Worm (Caenorhabditis elegans) whole organism, young adult: Measurements from ENCODE around the gene ZK945.4.

Source experiments
- T26A5.8 ChIP-seq: sonication (generic microtip); optimal IDR thresholded peaks from 2 replicates; lab custom pipeline; 2016; ENCODE audit warnings: missing genetic modification characterization, missing compliant biosample characterization
- Y53F4B.3 ChIP-seq: fragments of 200-800 bp; sonication (Bioruptor generic); IDR thresholded peaks from 2 replicates; pipeline ENCODE4 v1.3.6; 2022; ENCODE audit warnings: missing genetic modification reagents, missing genetic modification characterization, missing compliant biosample characterization
- Y56A3A.18 ChIP-seq: fragments of 200-800 bp; sonication (Bioruptor generic); IDR thresholded peaks from 2 replicates; pipeline ENCODE4 v1.3.6; 2022; ENCODE audit warnings: missing genetic modification reagents, missing genetic modification characterization, missing compliant biosample characterization
- ceh-100 ChIP-seq: fragments of 200-800 bp; sonication (Bioruptor generic); IDR thresholded peaks from 2 replicates; pipeline ENCODE4 v1.3.6; 2022; ENCODE audit warnings: missing genetic modification reagents, missing genetic modification characterization, missing compliant biosample characterization
- egl-44 ChIP-seq: fragments of 200-800 bp; sonication (Bioruptor generic); IDR thresholded peaks from 2 replicates; pipeline ENCODE4 v1.3.6; 2022; ENCODE audit warnings: missing genetic modification reagents, missing genetic modification characterization, missing compliant biosample characterization
- gei-17 ChIP-seq: fragments of 200-800 bp; sonication (Bioruptor generic); optimal IDR thresholded peaks from 2 replicates; lab custom pipeline; 2018; ENCODE audit warnings: mild to moderate bottlenecking, missing genetic modification characterization, missing compliant biosample characterization
- let-607 ChIP-seq, 2 experiments: fragments of 200-800 bp in 1 of 2; sonication (Bioruptor generic) in 1 of 2; sonication (generic microtip) in 1 of 2; optimal IDR thresholded peaks; 2 replicates each; lab custom pipeline; 2016 to 2018; ENCODE audit warnings: mild to moderate bottlenecking in 2 of 2, missing compliant biosample characterization in 2 of 2, missing genetic modification characterization in 2 of 2, moderate library complexity in 2 of 2, missing genotype in 1 of 2
- nhr-120 ChIP-seq: fragments of 200-800 bp; sonication (Bioruptor generic); IDR thresholded peaks from 2 replicates; pipeline ENCODE4 v1.3.6; 2022; ENCODE audit warnings: missing genetic modification characterization, missing compliant biosample characterization
- sdz-38 ChIP-seq: sonication (generic microtip); optimal IDR thresholded peaks from 2 replicates; lab custom pipeline; 2016; ENCODE audit warnings: missing genotype, missing genetic modification characterization, missing compliant biosample characterization

- TF ChIP-seq egl-44 (GFP tag; lab: Robert Waterston, UW) = no peak
- TF ChIP-seq let-607 (tag; optimal IDR thresholded peaks at IDR 0.05; lab: Kevin White, UChicago) = no peak
- no peak for TF ChIP-seq Y53F4B.3
- TF ChIP-seq gei-17 (GFP tag; lab: Kevin White, UChicago) = no peak
- TF ChIP-seq Y56A3A.18 (GFP tag; lab: Robert Waterston, UW) = no peak
- TF ChIP-seq ceh-100 = no peak
- no peak for TF ChIP-seq nhr-120 (GFP tag; lab: Robert Waterston, UW)
- no peak for TF ChIP-seq sdz-38
- TF ChIP-seq T26A5.8 (tag; lab: Kevin White, UChicago) = no peak
Measured at ce11 chrII:10106870-10107269, 1.4 kb upstream of the ZK945.4 start, which contains the start of gene ZK945.6.
